Fruit fly (Drosophila melanogaster): ENCODE data around the gene CG5938.

dm6 chr3R:27247892-27248291 is 26.7 kb upstream of the CG5938 start, which contains the start of gene CG5984:
- no peak for TF ChIP-seq CG6808 (GFP tag; optimal IDR thresholded peaks at IDR 0.05)
- no peak for TF ChIP-seq cyc (GFP tag; optimal IDR thresholded peaks at IDR 0.05)
- no peak for TF ChIP-seq CG1621 (tag; optimal IDR thresholded peaks at IDR 0.05)
- TF ChIP-seq CG15336 (GFP tag; IDR thresholded peaks at IDR 0.05), result no peak
- TF ChIP-seq Sox14 (GFP tag; optimal IDR thresholded peaks at IDR 0.05), result no peak

Measured in whole organism, prepupa.